Fruit fly (Drosophila melanogaster) whole organism, embryonic: ENCODE results near the gene mRpS2.

ENCODE experiments used
- CG1024 ChIP-seq: fragments of 200-800 bp; sonication (Bioruptor generic); IDR thresholded peaks from 2 replicates; pipeline ENCODE4 v1.3.6; 2022; ENCODE audit warnings: missing biosample characterization, missing genetic modification characterization
- CG11398 ChIP-seq: fragments of 200-800 bp; sonication (Bioruptor generic); optimal IDR thresholded peaks from 2 replicates; lab custom pipeline; 2016; ENCODE audit warnings: missing biosample characterization, missing genetic modification characterization
- CG12236 ChIP-seq: fragments of 200-800 bp; sonication (Bioruptor generic); optimal IDR thresholded peaks from 2 replicates; lab custom pipeline; 2016; ENCODE audit warnings: missing biosample characterization, missing genetic modification characterization
- CG12744 ChIP-seq: fragments of 200-800 bp; sonication (Bioruptor generic); optimal IDR thresholded peaks from 2 replicates; lab custom pipeline; 2016; ENCODE audit warnings: missing biosample characterization, missing genetic modification characterization
- CG12942 ChIP-seq: fragments of 200-800 bp; sonication (Bioruptor generic); optimal IDR thresholded peaks from 3 replicates; lab custom pipeline; 2016; ENCODE audit warnings: missing biosample characterization, missing genetic modification characterization
- CG15011 ChIP-seq: fragments of 200-800 bp; sonication (Bioruptor generic); optimal IDR thresholded peaks from 3 replicates; lab custom pipeline; 2018; ENCODE audit warnings: missing biosample characterization, mild to moderate bottlenecking, missing genetic modification characterization
- CG16779 ChIP-seq: fragments of 200-800 bp; sonication (Bioruptor generic); IDR thresholded peaks from 2 replicates; pipeline ENCODE4 v1.3.6; 2022; ENCODE audit warnings: missing biosample characterization, missing genetic modification characterization
- CG17612 ChIP-seq: fragments of 200-800 bp; sonication (Bioruptor generic); IDR thresholded peaks from 2 replicates; pipeline ENCODE4 v1.3.6; 2022; ENCODE audit warnings: missing biosample characterization, missing genetic modification characterization
- CG2129 ChIP-seq: fragments of 200-800 bp; sonication (Bioruptor generic); IDR thresholded peaks from 2 replicates; pipeline ENCODE4 v1.3.6; 2022; ENCODE audit warnings: missing biosample characterization, missing genetic modification characterization; ENCODE audit not compliant: partially characterized antibody
- CG2678 ChIP-seq: fragments of 200-800 bp; sonication (Bioruptor generic); optimal IDR thresholded peaks from 3 replicates; lab custom pipeline; 2019; ENCODE audit warnings: missing biosample characterization, mild to moderate bottlenecking, missing genetic modification characterization, moderate library complexity
- CG32532 ChIP-seq: fragments of 200-800 bp; sonication (Bioruptor generic); IDR thresholded peaks from 2 replicates; pipeline ENCODE4 v1.3.6; 2022; ENCODE audit warnings: missing biosample characterization, missing genetic modification characterization
- CG33557 ChIP-seq: fragments of 200-800 bp; sonication (Bioruptor generic); optimal IDR thresholded peaks from 2 replicates; lab custom pipeline; 2019; ENCODE audit warnings: missing biosample characterization, mild to moderate bottlenecking, missing genetic modification characterization, moderate library complexity
- CG3995 ChIP-seq: fragments of 200-800 bp; sonication (Bioruptor generic); optimal IDR thresholded peaks from 3 replicates; lab custom pipeline; 2016; ENCODE audit warnings: missing biosample characterization, missing genetic modification characterization
- CG4360 ChIP-seq: fragments of 200-800 bp; sonication (Bioruptor generic); IDR thresholded peaks from 2 replicates; pipeline ENCODE4 v1.3.6; 2022; ENCODE audit warnings: missing biosample characterization, missing genetic modification characterization
- CG5245 ChIP-seq: fragments of 200-800 bp; sonication (Bioruptor generic); optimal IDR thresholded peaks from 3 replicates; lab custom pipeline; 2016; ENCODE audit warnings: missing biosample characterization, missing genetic modification characterization
- CG7839 ChIP-seq: fragments of 200-800 bp; sonication (Bioruptor generic); optimal IDR thresholded peaks from 3 replicates; lab custom pipeline; 2018; ENCODE audit warnings: missing biosample characterization, mild to moderate bottlenecking, missing genetic modification characterization, moderate library complexity
- CG8281 ChIP-seq: fragments of 200-800 bp; sonication (Bioruptor generic); optimal IDR thresholded peaks from 2 replicates; lab custom pipeline; 2018; ENCODE audit warnings: missing biosample characterization, mild to moderate bottlenecking, missing genetic modification characterization, moderate library complexity
- CHES-1-like ChIP-seq: fragments of 200-800 bp; sonication (Bioruptor generic); optimal IDR thresholded peaks from 2 replicates; lab custom pipeline; 2016; ENCODE audit warnings: missing biosample characterization, missing genetic modification characterization
- Dref ChIP-seq: fragments of 200-800 bp; sonication (Bioruptor generic); IDR thresholded peaks from 2 replicates; pipeline ENCODE4 v1.3.6; 2022; ENCODE audit warnings: missing biosample characterization, missing genetic modification characterization
- E2f1 ChIP-seq: fragments of 200-800 bp; sonication (Bioruptor generic); IDR thresholded peaks from 2 replicates; pipeline ENCODE4 v1.3.6; 2022; ENCODE audit warnings: missing biosample characterization, missing genetic modification characterization
- H2.0 ChIP-seq: fragments of 200-800 bp; sonication (Bioruptor generic); IDR thresholded peaks from 2 replicates; pipeline ENCODE4 v1.3.6; 2022; ENCODE audit warnings: missing biosample characterization, missing genetic modification characterization
- Hr78 ChIP-seq, 2 experiments: fragments of 200-800 bp in 1 of 2; fragments of >200 bp in 1 of 2; sonication (Bioruptor generic) in 1 of 2; optimal IDR thresholded peaks; 2 replicates each; lab custom pipeline; 2017 to 2019; ENCODE audit warnings: missing biosample characterization in 2 of 2, missing genetic modification characterization in 2 of 2, mild to moderate bottlenecking in 1 of 2, moderate library complexity in 1 of 2
- Med ChIP-seq: fragments of 200-800 bp; sonication (Bioruptor generic); peaks from one replicate; lab custom pipeline; 2016; ENCODE audit warnings: missing biosample characterization, missing genetic modification characterization, mild to moderate bottlenecking, inconsistent platforms, moderate library complexity
- Mrtf ChIP-seq: fragments of 200-800 bp; sonication (Bioruptor generic); IDR thresholded peaks from 3 replicates; pipeline ENCODE4 v1.3.6; 2022; ENCODE audit warnings: missing biosample characterization, missing genetic modification characterization
- NFAT ChIP-seq: fragments of 200-800 bp; sonication (Bioruptor generic); IDR thresholded peaks from 2 replicates; pipeline ENCODE4 v1.3.6; 2022; ENCODE audit warnings: missing biosample characterization, missing genetic modification characterization
- Ptx1 ChIP-seq: fragments of 200-800 bp; sonication (Bioruptor generic); IDR thresholded peaks from 2 replicates; pipeline ENCODE4 v1.3.6; 2022; ENCODE audit warnings: missing biosample characterization, missing genetic modification characterization
- TFAM ChIP-seq: fragments of 200-800 bp; sonication (Bioruptor generic); optimal IDR thresholded peaks from 2 replicates; lab custom pipeline; 2017; ENCODE audit warnings: missing biosample characterization, missing genetic modification characterization, inconsistent platforms
- Usf ChIP-seq: fragments of 200-800 bp; sonication (Bioruptor generic); optimal IDR thresholded peaks from 2 replicates; lab custom pipeline; 2017; ENCODE audit warnings: missing genotype, missing biosample characterization, missing genetic modification characterization
- Xrp1 ChIP-seq: fragments of 200-800 bp; sonication (Bioruptor generic); IDR thresholded peaks from 2 replicates; pipeline ENCODE4 v1.3.6; 2022; ENCODE audit warnings: missing biosample characterization, missing genetic modification characterization
- ap ChIP-seq: fragments of 200-800 bp; sonication (Bioruptor generic); IDR thresholded peaks from 2 replicates; pipeline ENCODE4 v1.3.6; 2022; ENCODE audit warnings: missing biosample characterization, missing genetic modification characterization
- caup ChIP-seq: fragments of 200-800 bp; sonication (Bioruptor generic); optimal IDR thresholded peaks from 3 replicates; lab custom pipeline; 2017; ENCODE audit warnings: missing biosample characterization, mild to moderate bottlenecking, missing genetic modification characterization, moderate library complexity; ENCODE audit not compliant: severe bottlenecking
- croc ChIP-seq: fragments of 200-800 bp; sonication (Bioruptor generic); conservative IDR thresholded peaks from 3 replicates; pipeline ENCODE4 v1.3.6; 2022; ENCODE audit warnings: missing biosample characterization, missing genetic modification characterization
- crp ChIP-seq, 2 experiments: fragments of 200-800 bp; sonication (Bioruptor generic); optimal IDR thresholded peaks; 2 replicates in 1 of 2; 3 replicates in 1 of 2; lab custom pipeline; 2017; ENCODE audit warnings: missing biosample characterization in 2 of 2, missing genetic modification characterization in 2 of 2, mild to moderate bottlenecking in 1 of 2, moderate library complexity in 1 of 2
- da ChIP-seq: fragments of 200-800 bp; sonication (Bioruptor generic); optimal IDR thresholded peaks from 2 replicates; lab custom pipeline; 2016; ENCODE audit warnings: missing biosample characterization, missing genetic modification characterization
- danr ChIP-seq: fragments of 200-800 bp; sonication (Bioruptor generic); IDR thresholded peaks from 2 replicates; pipeline ENCODE4 v1.3.6; 2022; ENCODE audit warnings: missing biosample characterization, missing genetic modification characterization
- exex ChIP-seq: fragments of 200-800 bp; sonication (Bioruptor generic); optimal IDR thresholded peaks from 4 replicates; lab custom pipeline; 2018; ENCODE audit warnings: missing biosample characterization, mild to moderate bottlenecking, missing genetic modification characterization, moderate library complexity
- fd102C ChIP-seq: fragments of 200-800 bp; sonication (Bioruptor generic); optimal IDR thresholded peaks from 2 replicates; lab custom pipeline; 2018; ENCODE audit warnings: missing biosample characterization, mild to moderate bottlenecking, missing genetic modification characterization, moderate library complexity
- fd3F ChIP-seq: fragments of 200-800 bp; sonication (Bioruptor generic); optimal IDR thresholded peaks from 2 replicates; lab custom pipeline; 2018; ENCODE audit warnings: missing biosample characterization, mild to moderate bottlenecking, missing genetic modification characterization, moderate library complexity
- ftz-f1 ChIP-seq: fragments of 200-800 bp; sonication (Bioruptor generic); optimal IDR thresholded peaks from 2 replicates; lab custom pipeline; 2016; ENCODE audit warnings: missing biosample characterization, missing genetic modification characterization
- grn ChIP-seq: fragments of 200-800 bp; sonication (Bioruptor generic); optimal IDR thresholded peaks from 3 replicates; lab custom pipeline; 2017; ENCODE audit warnings: missing biosample characterization, missing genetic modification characterization
- lilli ChIP-seq: fragments of 200-800 bp; sonication (Bioruptor generic); optimal IDR thresholded peaks from 3 replicates; lab custom pipeline; 2016; ENCODE audit warnings: missing biosample characterization, missing genetic modification characterization
- nmo ChIP-seq: fragments of 200-800 bp; sonication (Bioruptor generic); optimal IDR thresholded peaks from 2 replicates; lab custom pipeline; 2018; ENCODE audit warnings: missing biosample characterization, mild to moderate bottlenecking, missing genetic modification characterization, moderate library complexity
- phol ChIP-seq: fragments of 200-800 bp; sonication (Bioruptor generic); optimal IDR thresholded peaks from 3 replicates; lab custom pipeline; 2018; ENCODE audit warnings: missing biosample characterization, mild to moderate bottlenecking, missing genetic modification characterization, moderate library complexity
- pnt ChIP-seq: fragments of 200-800 bp; sonication (Bioruptor generic); optimal IDR thresholded peaks from 3 replicates; lab custom pipeline; 2016; ENCODE audit warnings: missing biosample characterization, missing genetic modification characterization
- slbo ChIP-seq: fragments of 200-800 bp; sonication (Bioruptor generic); IDR thresholded peaks from 2 replicates; pipeline ENCODE4 v1.3.6; 2022; ENCODE audit warnings: missing biosample characterization, missing genetic modification characterization
- sqz ChIP-seq: fragments of 200-800 bp; sonication (Bioruptor generic); optimal IDR thresholded peaks from 3 replicates; lab custom pipeline; 2018; ENCODE audit warnings: missing biosample characterization, mild to moderate bottlenecking, missing genetic modification characterization
- tap ChIP-seq: fragments of 200-800 bp; optimal IDR thresholded peaks from 3 replicates; lab custom pipeline; 2019; ENCODE audit warnings: missing biosample characterization, mild to moderate bottlenecking, missing genetic modification characterization, moderate library complexity
- tgo ChIP-seq: fragments of 200-800 bp; sonication (Bioruptor generic); IDR thresholded peaks from 3 replicates; pipeline ENCODE4 v1.3.6; 2022; ENCODE audit warnings: missing biosample characterization, missing genetic modification characterization
- ttk ChIP-seq: fragments of 200-800 bp; sonication (Bioruptor generic); IDR thresholded peaks from 2 replicates; pipeline ENCODE4 v2.1.2; 2022; ENCODE audit warnings: missing biosample characterization, missing genetic modification characterization
- tup ChIP-seq: fragments of 200-800 bp; sonication (Bioruptor generic); optimal IDR thresholded peaks from 2 replicates; lab custom pipeline; 2016; ENCODE audit warnings: missing biosample characterization, mild to moderate bottlenecking, missing genetic modification characterization, moderate library complexity

Gene mRpS2

dm6 chr2L:4847191-4847853 is 2.9 kb downstream of the mRpS2 start, which contains the start of the genes mxt and CG11927 (continued):
- no peak for TF ChIP-seq tup (GFP tag; lab: Kevin White, UChicago)
- no peak for TF ChIP-seq Usf (GFP tag; lab: Kevin White, UChicago)
- TF ChIP-seq Ptx1 (GFP tag; lab: Robert Waterston, UW): peak; percentile 39; the same call in 1 of the 2 replicates
- peak; percentile 47 for TF ChIP-seq phol (tag; lab: Kevin White, UChicago)
- no peak for TF ChIP-seq CG7839
- TF ChIP-seq ftz-f1 (GFP tag; lab: Kevin White, UChicago): no peak
- no peak for TF ChIP-seq CG15011 (GFP tag; lab: Kevin White, UChicago)
- no peak for TF ChIP-seq CG8281 (tag; lab: Kevin White, UChicago)
- TF ChIP-seq CG12236 (GFP tag; lab: Kevin White, UChicago): no peak
- TF ChIP-seq sqz (GFP tag; lab: Kevin White, UChicago): no peak
- peak; percentile 75 for TF ChIP-seq lilli
- no peak for TF ChIP-seq CG4360
- TF ChIP-seq CG17612: no peak
- TF ChIP-seq CG2678 (tag; lab: Kevin White, UChicago): no peak
- TF ChIP-seq nmo: peak; percentile 54
- TF ChIP-seq CG16779: no peak
- TF ChIP-seq CG12744 (GFP tag; lab: Kevin White, UChicago): no peak
- TF ChIP-seq Mrtf (GFP tag; lab: Robert Waterston, UW): peak; percentile 27; the same call in 1 of the 3 replicates
- no peak for TF ChIP-seq Hr78 (GFP tag; optimal IDR thresholded peaks at IDR 0.05; lab: Kevin White, UChicago)
- TF ChIP-seq CG33557 (GFP tag; lab: Kevin White, UChicago): no peak
- no peak for TF ChIP-seq CG1024 (GFP tag; lab: Robert Waterston, UW)
- TF ChIP-seq ap (GFP tag; lab: Robert Waterston, UW): no peak
- peak; percentile 73 for TF ChIP-seq Dref (GFP tag; lab: Robert Waterston, UW)
- no peak for TF ChIP-seq da
- no peak for TF ChIP-seq crp (GFP tag; optimal IDR thresholded peaks at IDR 0.05; lab: Kevin White, UChicago)
- no peak for TF ChIP-seq CG5245 (GFP tag; lab: Kevin White, UChicago)
- TF ChIP-seq fd102C: no peak
- no peak for TF ChIP-seq TFAM
- TF ChIP-seq exex (tag; lab: Kevin White, UChicago): no peak
- TF ChIP-seq Med (GFP tag; lab: Kevin White, UChicago): peak; percentile 86
- TF ChIP-seq NFAT (GFP tag; lab: Robert Waterston, UW): peak; percentile 77
- TF ChIP-seq croc (GFP tag; lab: Robert Waterston, UW): no peak
- TF ChIP-seq Xrp1 (GFP tag; lab: Robert Waterston, UW): no peak; the same call in 1 of the 2 replicates
- TF ChIP-seq fd3F (GFP tag; lab: Kevin White, UChicago): peak; percentile 23
- TF ChIP-seq H2.0 (GFP tag; lab: Robert Waterston, UW): peak; percentile 44; the same call in 1 of the 2 replicates
- TF ChIP-seq caup (GFP tag; lab: Kevin White, UChicago): no peak
- TF ChIP-seq CG12942: peak; percentile 7
- no peak for TF ChIP-seq tgo
- TF ChIP-seq slbo (GFP tag; lab: Robert Waterston, UW): peak; percentile 86
- TF ChIP-seq pnt (GFP tag; lab: Kevin White, UChicago): peak; percentile 56
- TF ChIP-seq CG3995 (GFP tag; lab: Kevin White, UChicago): peak; percentile 68
- TF ChIP-seq CG11398 (GFP tag; lab: Kevin White, UChicago): no peak
- TF ChIP-seq grn (GFP tag; lab: Kevin White, UChicago): no peak
- no peak for TF ChIP-seq E2f1
- TF ChIP-seq CG32532 (GFP tag; lab: Robert Waterston, UW): peak; percentile 61
- no peak for TF ChIP-seq ttk (GFP tag; lab: Robert Waterston, UW)
- TF ChIP-seq danr: no peak
- TF ChIP-seq CHES-1-like (GFP tag; lab: Kevin White, UChicago): no peak
- peak; percentile 74 for TF ChIP-seq CG2129 (GFP tag; lab: Robert Waterston, UW)
- TF ChIP-seq tap: no peak
